Fruit fly (Drosophila melanogaster): Measurements from ENCODE around the gene CG33642.

Gene CG33642

dm6 chr2L:13514945-13515687, 14.7 kb upstream of the CG33642 start (continued):
- TF ChIP-seq Bteb2 (GFP tag; optimal IDR thresholded peaks at IDR 0.05) (peak; percentile 50), stc (GFP tag; IDR thresholded peaks at IDR 0.05) (peak; percentile 81), CG2199 (GFP tag; IDR thresholded peaks at IDR 0.05) (peak; percentile 46; the same call in 1 of the 3 replicates), Hsf (GFP tag; optimal IDR thresholded peaks at IDR 0.05) (peak; percentile 67), CG10543 (GFP tag; optimal IDR thresholded peaks at IDR 0.05) (no peak), fd3F (GFP tag; optimal IDR thresholded peaks at IDR 0.05) (peak; percentile 7), ap (GFP tag; IDR thresholded peaks at IDR 0.05) (peak; percentile 62), trem (tag; optimal IDR thresholded peaks at IDR 0.05) (peak; percentile 49), toy (GFP tag; IDR thresholded peaks at IDR 0.05) (peak; percentile 51), pho (GFP tag; optimal IDR thresholded peaks at IDR 0.05) (peak; percentile 2), CG16815 (GFP tag; optimal IDR thresholded peaks at IDR 0.05) (no peak), zfh2 (GFP tag; optimal IDR thresholded peaks at IDR 0.05) (peak; percentile 64), GATAe (GFP tag; conservative IDR thresholded peaks at IDR 0.05) (peak; percentile 17; the same call in 1 of the 2 replicates), otp (GFP tag; IDR thresholded peaks at IDR 0.05) (peak; percentile 61; the same call in 1 of the 3 replicates), Abd-B (GFP tag; optimal IDR thresholded peaks at IDR 0.05) (peak; percentile 70), CG11723 (GFP tag; optimal IDR thresholded peaks at IDR 0.05) (no peak), Ada2b (GFP tag; IDR thresholded peaks at IDR 0.05) (peak; percentile 92), Chrac-16 (GFP tag; optimal IDR thresholded peaks at IDR 0.05) (peak; percentile 24), Vsx1 (GFP tag; optimal IDR thresholded peaks at IDR 0.05) (peak; percentile 14), Oaz (GFP tag; IDR thresholded peaks at IDR 0.05) (no peak), HLHmδ (GFP tag; optimal IDR thresholded peaks at IDR 0.05) (no peak), kah (GFP tag; optimal IDR thresholded peaks at IDR 0.05) (peak; percentile 34), CG12391 (tag; optimal IDR thresholded peaks at IDR 0.05) (peak; percentile 50), CG3838 (GFP tag; optimal IDR thresholded peaks at IDR 0.05) (no peak), gt (GFP tag; IDR thresholded peaks at IDR 0.05) (no peak), CG18764 (GFP tag; optimal IDR thresholded peaks at IDR 0.05) (peak; percentile 72), CG32532 (GFP tag; IDR thresholded peaks at IDR 0.05) (peak; percentile 85), emc (GFP tag; optimal IDR thresholded peaks at IDR 0.05) (peak; percentile 87), peb (GFP tag; IDR thresholded peaks at IDR 0.05) (peak; percentile 59), CG8290 (GFP tag; optimal IDR thresholded peaks at IDR 0.05) (no peak), CG8290 (tag; optimal IDR thresholded peaks at IDR 0.05) (peak in 1 of 2 experiments; percentile 40), ham (GFP tag; IDR thresholded peaks at IDR 0.05) (no peak), sd (tag; optimal IDR thresholded peaks at IDR 0.05) (peak; percentile 8), Oli (tag; optimal IDR thresholded peaks at IDR 0.05) (peak; percentile 70), H2.0 (GFP tag; IDR thresholded peaks at IDR 0.05) (peak; percentile 67), Dad (GFP tag; optimal IDR thresholded peaks at IDR 0.05) (peak; percentile 78), ATbp (GFP tag; optimal IDR thresholded peaks at IDR 0.05) (peak; percentile 0), CG4617 (GFP tag; optimal IDR thresholded peaks at IDR 0.05; ENCODE audit: borderline replicate concordance) (no peak), CG3847 (GFP tag; IDR thresholded peaks at IDR 0.05) (peak; percentile 40), repo (GFP tag; optimal IDR thresholded peaks at IDR 0.05) (peak; percentile 53), E2f2 (GFP tag; IDR thresholded peaks at IDR 0.05) (no peak), CkIIα-i1 (GFP tag; IDR thresholded peaks at IDR 0.05) (no peak; the same call in 1 of the 2 replicates), CG1647 (GFP tag; optimal IDR thresholded peaks at IDR 0.05) (peak; percentile 81), D19A (tag; optimal IDR thresholded peaks at IDR 0.05) (peak; percentile 83), HmgZ (tag; optimal IDR thresholded peaks at IDR 0.05) (no peak), MBD-R2 (GFP tag; IDR thresholded peaks at IDR 0.05) (no peak; the same call in 1 of the 2 replicates), Mad (GFP tag; optimal IDR thresholded peaks at IDR 0.05) (peak; percentile 16), vnd (GFP tag; IDR thresholded peaks at IDR 0.05; ENCODE audit: partially characterized antibody) (no peak), Aef1 (GFP tag; IDR thresholded peaks at IDR 0.05) (peak; percentile 81), CG12236 (GFP tag; optimal IDR thresholded peaks at IDR 0.05) (peak; percentile 28), CG8281 (tag; optimal IDR thresholded peaks at IDR 0.05) (peak; percentile 63)

All from whole organism, embryonic.